Fruit fly (Drosophila melanogaster) whole organism, wandering third instar larva: Measurements from ENCODE around the gene CG12617.

Source experiments
- Abd-B ChIP-seq: fragments of >200 bp; optimal IDR thresholded peaks from 2 replicates; lab custom pipeline; 2017; ENCODE audit warnings: missing biosample characterization, missing genetic modification characterization
- Myc ChIP-seq: fragments of >200 bp; optimal IDR thresholded peaks from 2 replicates; lab custom pipeline; 2017
- Sp1 ChIP-seq: fragments of 200-800 bp; sonication (Bioruptor generic); optimal IDR thresholded peaks from 3 replicates; lab custom pipeline; 2019; ENCODE audit warnings: missing biosample characterization, mild to moderate bottlenecking, missing genetic modification characterization, moderate library complexity

DNA sequence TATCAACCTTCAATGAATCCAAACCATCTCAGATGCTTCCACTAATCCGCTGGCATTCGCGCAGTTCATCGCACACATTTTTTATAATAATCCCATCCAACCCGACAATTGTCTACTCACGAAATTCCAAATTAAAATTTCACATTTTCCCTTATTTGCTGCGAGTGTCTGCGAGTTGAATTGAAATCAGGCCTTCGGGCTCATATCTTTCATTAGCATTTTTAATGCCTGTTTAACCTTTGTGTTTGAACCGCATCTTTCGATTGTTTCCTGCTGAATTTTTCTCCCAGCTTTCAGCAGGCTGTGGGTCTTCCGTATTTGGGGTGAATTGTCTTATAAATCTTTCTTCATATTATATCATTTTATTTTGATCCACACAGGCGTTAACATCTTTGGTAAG, at the start of gene CG12617:
- TF ChIP-seq Myc (lab: Kevin White, UChicago) (no peak), Abd-B (no peak), Sp1 (GFP tag; lab: Kevin White, UChicago) (no peak)
